Fruit fly (Drosophila melanogaster): ENCODE measurements around the gene CG1316.

The CG1316 gene

DNA sequence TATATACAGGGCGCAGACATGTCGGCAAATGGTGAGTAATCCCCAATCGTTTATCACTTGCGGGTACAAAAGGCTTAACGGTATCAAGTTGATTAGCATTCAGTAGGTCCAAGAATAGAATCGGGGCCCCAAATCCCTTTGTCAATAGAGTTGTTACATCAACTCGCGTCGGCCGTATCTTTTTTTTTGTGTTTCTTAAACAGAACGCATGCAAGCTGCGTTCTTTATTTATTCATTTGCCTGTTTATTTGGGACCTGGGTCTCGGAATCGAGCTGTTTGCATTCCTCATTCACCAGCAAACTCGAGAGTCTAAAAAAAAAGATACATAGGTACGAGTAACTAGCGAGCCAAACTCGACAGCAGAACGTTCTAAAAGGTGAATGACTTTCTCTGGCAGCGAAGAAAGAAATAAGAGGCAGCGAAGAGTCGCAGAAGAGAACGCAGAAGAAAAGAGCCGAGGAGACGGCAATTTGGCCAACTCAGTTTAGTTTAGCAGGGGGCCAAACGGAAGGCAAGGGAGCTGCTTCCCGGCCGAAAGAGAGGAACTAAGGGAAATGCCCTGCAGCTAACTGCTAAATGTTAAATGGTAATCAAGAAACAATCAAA is 11.4 kb upstream of the CG1316 start (continued):
- TF ChIP-seq MESR4 (GFP tag; optimal IDR thresholded peaks at IDR 0.05): no peak
- no peak for TF ChIP-seq Meics (GFP tag; optimal IDR thresholded peaks at IDR 0.05)
- no peak for TF ChIP-seq CG10274 (GFP tag; optimal IDR thresholded peaks at IDR 0.05)
- no peak for TF ChIP-seq CG13296 (GFP tag; optimal IDR thresholded peaks at IDR 0.05)
- no peak for TF ChIP-seq sima (GFP tag; optimal IDR thresholded peaks at IDR 0.05)
- TF ChIP-seq Dek (tag; optimal IDR thresholded peaks at IDR 0.05): no peak
- peak; percentile 45 for TF ChIP-seq Kr (GFP tag; optimal IDR thresholded peaks at IDR 0.05)
- TF ChIP-seq CG1603 (tag; optimal IDR thresholded peaks at IDR 0.05): no peak
- TF ChIP-seq tin (GFP tag; optimal IDR thresholded peaks at IDR 0.05): no peak

DNA sequence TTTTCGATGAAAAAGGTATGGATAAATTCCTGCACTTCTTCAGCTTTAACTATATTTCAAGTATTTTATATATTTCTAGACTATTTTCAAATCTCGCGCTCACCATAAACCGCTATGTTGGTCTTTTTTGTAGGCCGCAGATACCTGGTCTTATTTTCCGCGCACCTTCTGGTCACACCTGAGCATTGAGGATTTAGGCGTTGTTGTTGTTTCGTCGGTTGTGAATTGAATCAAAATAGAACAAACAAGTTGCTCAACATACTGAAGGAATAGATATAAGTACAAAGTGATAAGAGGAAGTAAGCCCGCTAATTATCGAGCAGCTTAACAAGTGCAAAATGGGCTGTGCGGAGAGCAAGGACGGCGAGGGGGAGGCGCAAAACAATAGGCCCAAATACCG is 5.9 kb upstream of the CG1316 start, which contains the start of gene Ctl1:
TSS of gene Ctl1 (plus strand) at position 167 of the 400 bp plus-strand sequence.
- no peak for TF ChIP-seq otp (GFP tag; IDR thresholded peaks at IDR 0.05)
- no peak for TF ChIP-seq D19A (tag; optimal IDR thresholded peaks at IDR 0.05)
- no peak for TF ChIP-seq slbo (GFP tag; IDR thresholded peaks at IDR 0.05)
- peak; percentile 90 for TF ChIP-seq CG4360 (GFP tag; IDR thresholded peaks at IDR 0.05)
- no peak for TF ChIP-seq eyg (GFP tag; optimal IDR thresholded peaks at IDR 0.05)
- no peak for TF ChIP-seq rib (GFP tag; IDR thresholded peaks at IDR 0.05)
- TF ChIP-seq Rfx (GFP tag; IDR thresholded peaks at IDR 0.05): no peak
- TF ChIP-seq HLH4C (GFP tag; IDR thresholded peaks at IDR 0.05; ENCODE audit: partially characterized antibody): no peak
- no peak for TF ChIP-seq nom (GFP tag; optimal IDR thresholded peaks at IDR 0.05)
- TF ChIP-seq gcm2 (GFP tag; optimal IDR thresholded peaks at IDR 0.05): no peak
- peak; percentile 20 for TF ChIP-seq CG15601 (tag; optimal IDR thresholded peaks at IDR 0.05)
- no peak for TF ChIP-seq twi (tag; optimal IDR thresholded peaks at IDR 0.05)
- TF ChIP-seq CG10462 (GFP tag; optimal IDR thresholded peaks at IDR 0.05): no peak
- no peak for TF ChIP-seq HLHmδ (GFP tag; optimal IDR thresholded peaks at IDR 0.05)
- no peak for TF ChIP-seq lov (optimal IDR thresholded peaks at IDR 0.05)
- TF ChIP-seq lov (GFP tag; IDR thresholded peaks at IDR 0.05): no peak
- no peak for TF ChIP-seq gce (GFP tag; IDR thresholded peaks at IDR 0.05)
- no peak for TF ChIP-seq CG14860 (GFP tag; IDR thresholded peaks at IDR 0.05; ENCODE audit: partially characterized antibody)
- peak; percentile 84 for TF ChIP-seq CG9797 (GFP tag; optimal IDR thresholded peaks at IDR 0.05)
- TF ChIP-seq CG11696 (GFP tag; IDR thresholded peaks at IDR 0.05): no peak
- peak; percentile 26 for TF ChIP-seq CG10267 (tag; optimal IDR thresholded peaks at IDR 0.05)
- TF ChIP-seq CG1602 (GFP tag; optimal IDR thresholded peaks at IDR 0.05): no peak
- peak; percentile 51 for TF ChIP-seq CG15514 (GFP tag; optimal IDR thresholded peaks at IDR 0.05)
- TF ChIP-seq peb (GFP tag; IDR thresholded peaks at IDR 0.05): no peak
- no peak for TF ChIP-seq Drgx (GFP tag; IDR thresholded peaks at IDR 0.05)
- no peak for TF ChIP-seq tup (GFP tag; optimal IDR thresholded peaks at IDR 0.05)
- TF ChIP-seq CG18619 (GFP tag; optimal IDR thresholded peaks at IDR 0.05): no peak
- TF ChIP-seq CG18011 (GFP tag; optimal IDR thresholded peaks at IDR 0.05): no peak
- TF ChIP-seq crc (GFP tag; optimal IDR thresholded peaks at IDR 0.05): no peak
- TF ChIP-seq Xbp1 (GFP tag; optimal IDR thresholded peaks at IDR 0.05): no peak
- no peak for TF ChIP-seq az2 (GFP tag; optimal IDR thresholded peaks at IDR 0.05)
- TF ChIP-seq CG1529 (GFP tag; optimal IDR thresholded peaks at IDR 0.05): no peak
- no peak for TF ChIP-seq sd (tag; optimal IDR thresholded peaks at IDR 0.05)
- TF ChIP-seq CG13287 (GFP tag; IDR thresholded peaks at IDR 0.05; ENCODE audit: partially characterized antibody): no peak
- TF ChIP-seq CG2129 (GFP tag; IDR thresholded peaks at IDR 0.05; ENCODE audit: partially characterized antibody): no peak
- TF ChIP-seq Fer3 (tag; optimal IDR thresholded peaks at IDR 0.05): no peak
- no peak for TF ChIP-seq vnd (GFP tag; IDR thresholded peaks at IDR 0.05; ENCODE audit: partially characterized antibody)
- TF ChIP-seq Med (GFP tag): peak; percentile 55
- no peak for TF ChIP-seq dm (GFP tag; optimal IDR thresholded peaks at IDR 0.05)
- no peak for TF ChIP-seq nau (GFP tag; optimal IDR thresholded peaks at IDR 0.05)
- TF ChIP-seq CTCF (GFP tag; optimal IDR thresholded peaks at IDR 0.05): no peak
